Fruit fly (Drosophila melanogaster) whole organism, embryonic: ENCODE measurements around the gene Prp3.

Experiments
- Antp ChIP-seq: fragments of 200-800 bp; sonication (Bioruptor generic); optimal IDR thresholded peaks from 3 replicates; lab custom pipeline; 2016; ENCODE audit warnings: missing biosample characterization, missing genetic modification characterization
- Bteb2 ChIP-seq: fragments of 200-800 bp; sonication (Bioruptor generic); optimal IDR thresholded peaks from 2 replicates; lab custom pipeline; 2016; ENCODE audit warnings: missing biosample characterization, missing genetic modification characterization
- CG12769 ChIP-seq: fragments of 200-800 bp; sonication (Bioruptor generic); optimal IDR thresholded peaks from 2 replicates; lab custom pipeline; 2019; ENCODE audit warnings: missing biosample characterization, mild to moderate bottlenecking, missing genetic modification characterization, moderate library complexity
- CG13296 ChIP-seq: fragments of 200-800 bp; sonication (Bioruptor generic); optimal IDR thresholded peaks from 3 replicates; lab custom pipeline; 2018; ENCODE audit warnings: missing biosample characterization, mild to moderate bottlenecking, missing genetic modification characterization
- CG13624 ChIP-seq: fragments of 200-800 bp; sonication (Bioruptor generic); optimal IDR thresholded peaks from 2 replicates; lab custom pipeline; 2016; ENCODE audit warnings: missing biosample characterization, missing genetic modification characterization
- CG14050 ChIP-seq: fragments of 200-800 bp; sonication (Bioruptor generic); IDR thresholded peaks from 3 replicates; pipeline ENCODE4 v1.3.6; 2022; ENCODE audit warnings: missing biosample characterization, missing genetic modification characterization
- CG15011 ChIP-seq: fragments of 200-800 bp; sonication (Bioruptor generic); optimal IDR thresholded peaks from 3 replicates; lab custom pipeline; 2018; ENCODE audit warnings: missing biosample characterization, mild to moderate bottlenecking, missing genetic modification characterization
- CG15601 ChIP-seq: fragments of 200-800 bp; sonication (Bioruptor generic); optimal IDR thresholded peaks from 3 replicates; lab custom pipeline; 2019; ENCODE audit warnings: missing biosample characterization, mild to moderate bottlenecking, missing genetic modification characterization, moderate library complexity
- CG18262 ChIP-seq: fragments of 200-800 bp; optimal IDR thresholded peaks from 3 replicates; lab custom pipeline; 2019; ENCODE audit warnings: missing biosample characterization, mild to moderate bottlenecking, missing genetic modification characterization, moderate library complexity
- CG2875 ChIP-seq: fragments of 200-800 bp; sonication (Bioruptor generic); optimal IDR thresholded peaks from 2 replicates; lab custom pipeline; 2017; ENCODE audit warnings: missing biosample characterization, mild to moderate bottlenecking, missing genetic modification characterization, missing genetic modification reagents
- CG30020 ChIP-seq: fragments of 200-800 bp; optimal IDR thresholded peaks from 2 replicates; lab custom pipeline; 2019; ENCODE audit warnings: missing biosample characterization, mild to moderate bottlenecking, missing genetic modification characterization, moderate library complexity
- CG31224 ChIP-seq: fragments of 200-800 bp; sonication (Bioruptor generic); IDR thresholded peaks from 2 replicates; pipeline ENCODE4 v1.3.6; 2022; ENCODE audit warnings: missing biosample characterization, missing genetic modification characterization
- CG4360 ChIP-seq: fragments of 200-800 bp; sonication (Bioruptor generic); IDR thresholded peaks from 2 replicates; pipeline ENCODE4 v1.3.6; 2022; ENCODE audit warnings: missing biosample characterization, missing genetic modification characterization
- CG4730 ChIP-seq: fragments of 200-800 bp; sonication (Bioruptor generic); IDR thresholded peaks from 2 replicates; pipeline ENCODE4 v1.3.6; 2022; ENCODE audit warnings: missing biosample characterization, missing genetic modification characterization
- CG5953 ChIP-seq: fragments of 200-800 bp; sonication (Bioruptor generic); IDR thresholded peaks from 2 replicates; pipeline ENCODE4 v1.3.6; 2022; ENCODE audit warnings: missing biosample characterization, missing genetic modification characterization
- CG7271 ChIP-seq: fragments of 200-800 bp; sonication (Bioruptor generic); optimal IDR thresholded peaks from 2 replicates; lab custom pipeline; 2018; ENCODE audit warnings: missing biosample characterization, mild to moderate bottlenecking, missing genetic modification characterization, moderate library complexity
- CG8765 ChIP-seq: fragments of 200-800 bp; sonication (Bioruptor generic); IDR thresholded peaks from 2 replicates; pipeline ENCODE4 v1.3.6; 2022; ENCODE audit warnings: missing biosample characterization, missing genetic modification characterization
- CG8944 ChIP-seq: fragments of 200-800 bp; sonication (Bioruptor generic); optimal IDR thresholded peaks from 3 replicates; lab custom pipeline; 2016; ENCODE audit warnings: missing biosample characterization, missing genetic modification characterization
- CG9817 ChIP-seq: fragments of 200-800 bp; sonication (Bioruptor generic); optimal IDR thresholded peaks from 2 replicates; lab custom pipeline; 2018; ENCODE audit warnings: missing biosample characterization, mild to moderate bottlenecking, missing genetic modification characterization, moderate library complexity
- HLH4C ChIP-seq: fragments of 200-800 bp; sonication (Bioruptor generic); IDR thresholded peaks from 3 replicates; pipeline ENCODE4 v1.3.6; 2022; ENCODE audit warnings: missing biosample characterization, missing genetic modification characterization; ENCODE audit not compliant: partially characterized antibody
- HLHmδ ChIP-seq: fragments of 200-800 bp; sonication (Bioruptor generic); optimal IDR thresholded peaks from 2 replicates; lab custom pipeline; 2018; ENCODE audit warnings: missing biosample characterization, mild to moderate bottlenecking, missing genetic modification characterization, moderate library complexity
- Hr78 ChIP-seq, 2 experiments: fragments of 200-800 bp in 1 of 2; fragments of >200 bp in 1 of 2; sonication (Bioruptor generic) in 1 of 2; optimal IDR thresholded peaks; 2 replicates each; lab custom pipeline; 2017 to 2019; ENCODE audit warnings: missing biosample characterization in 2 of 2, missing genetic modification characterization in 2 of 2, mild to moderate bottlenecking in 1 of 2, moderate library complexity in 1 of 2
- Taf1 ChIP-seq: fragments of 200-800 bp; sonication (Bioruptor generic); IDR thresholded peaks from 2 replicates; pipeline ENCODE4 v1.3.6; 2022; ENCODE audit warnings: missing biosample characterization, missing genetic modification characterization
- Trl ChIP-seq, 3 experiments: fragments of >200 bp in 2 of 3; fragments of 200-800 bp in 1 of 3; sonication (Bioruptor generic) in 1 of 3; optimal IDR thresholded peaks; 2 replicates in 1 of 3; 3 replicates in 2 of 3; lab custom pipeline; 2016 to 2017; ENCODE audit warnings: missing biosample characterization in 1 of 3, missing genetic modification characterization in 1 of 3
- croc ChIP-seq: fragments of 200-800 bp; sonication (Bioruptor generic); conservative IDR thresholded peaks from 3 replicates; pipeline ENCODE4 v1.3.6; 2022; ENCODE audit warnings: missing biosample characterization, missing genetic modification characterization
- cwo ChIP-seq: fragments of 200-800 bp; sonication (Bioruptor generic); optimal IDR thresholded peaks from 3 replicates; lab custom pipeline; 2017; ENCODE audit warnings: missing biosample characterization, missing genetic modification characterization, mild to moderate bottlenecking, moderate library complexity, missing genetic modification reagents
- ems ChIP-seq: fragments of 200-800 bp; sonication (Bioruptor generic); optimal IDR thresholded peaks from 3 replicates; lab custom pipeline; 2016; ENCODE audit warnings: missing biosample characterization, missing genetic modification characterization
- esg ChIP-seq: fragments of 200-800 bp; sonication (Bioruptor generic); conservative IDR thresholded peaks from 2 replicates; pipeline ENCODE4 v1.3.6; 2022; ENCODE audit warnings: missing biosample characterization, missing genetic modification characterization
- exex ChIP-seq: fragments of 200-800 bp; sonication (Bioruptor generic); optimal IDR thresholded peaks from 4 replicates; lab custom pipeline; 2018; ENCODE audit warnings: missing biosample characterization, mild to moderate bottlenecking, missing genetic modification characterization, moderate library complexity
- fd102C ChIP-seq: fragments of 200-800 bp; sonication (Bioruptor generic); optimal IDR thresholded peaks from 2 replicates; lab custom pipeline; 2018; ENCODE audit warnings: missing biosample characterization, mild to moderate bottlenecking, missing genetic modification characterization, moderate library complexity
- gce ChIP-seq: fragments of 200-800 bp; sonication (Bioruptor generic); IDR thresholded peaks from 3 replicates; pipeline ENCODE4 v1.3.6; 2022; ENCODE audit warnings: missing biosample characterization, missing genetic modification characterization
- grau ChIP-seq: fragments of 200-800 bp; optimal IDR thresholded peaks from 3 replicates; lab custom pipeline; 2019; ENCODE audit warnings: missing biosample characterization, mild to moderate bottlenecking, missing genetic modification characterization, moderate library complexity
- gro ChIP-seq: fragments of 200-800 bp; sonication (Bioruptor generic); optimal IDR thresholded peaks from 2 replicates; lab custom pipeline; 2016; ENCODE audit warnings: missing biosample characterization, missing genetic modification characterization
- insv ChIP-seq, 2 experiments: fragments of 200-800 bp; sonication (Bioruptor generic); optimal IDR thresholded peaks; 3 replicates each; lab custom pipeline; 2016 to 2018; ENCODE audit warnings: missing biosample characterization in 2 of 2, missing genetic modification characterization in 2 of 2
- jumu ChIP-seq: fragments of 200-800 bp; sonication (Bioruptor generic); optimal IDR thresholded peaks from 3 replicates; lab custom pipeline; 2016; ENCODE audit warnings: missing biosample characterization, missing genetic modification characterization
- lab ChIP-seq: fragments of 200-800 bp; sonication (Bioruptor generic); optimal IDR thresholded peaks from 3 replicates; lab custom pipeline; 2017; ENCODE audit warnings: missing biosample characterization, missing genetic modification characterization, mild to moderate bottlenecking, moderate library complexity, missing genetic modification reagents
- lilli ChIP-seq: fragments of 200-800 bp; sonication (Bioruptor generic); optimal IDR thresholded peaks from 3 replicates; lab custom pipeline; 2016; ENCODE audit warnings: missing biosample characterization, missing genetic modification characterization
- mld ChIP-seq: fragments of 200-800 bp; sonication (Bioruptor generic); IDR thresholded peaks from 3 replicates; pipeline ENCODE4 v1.3.6; 2022; ENCODE audit warnings: missing biosample characterization, missing genetic modification characterization; ENCODE audit not compliant: partially characterized antibody
- nerfin-2 ChIP-seq: fragments of 200-800 bp; sonication (Bioruptor generic); IDR thresholded peaks from 2 replicates; pipeline ENCODE4 v1.3.6; 2022; ENCODE audit warnings: missing biosample characterization, missing genetic modification characterization; ENCODE audit not compliant: partially characterized antibody
- nmo ChIP-seq: fragments of 200-800 bp; sonication (Bioruptor generic); optimal IDR thresholded peaks from 2 replicates; lab custom pipeline; 2018; ENCODE audit warnings: missing biosample characterization, mild to moderate bottlenecking, missing genetic modification characterization, moderate library complexity
- sens ChIP-seq: fragments of 200-800 bp; sonication (Bioruptor generic); peaks from one replicate; lab custom pipeline; 2016; ENCODE audit warnings: missing biosample characterization, missing genetic modification characterization
- seq ChIP-seq: fragments of 200-800 bp; sonication (Bioruptor generic); IDR thresholded peaks from 2 replicates; pipeline ENCODE4 v1.3.6; 2022; ENCODE audit warnings: missing biosample characterization, missing genetic modification characterization
- sisA ChIP-seq: fragments of 200-800 bp; sonication (Bioruptor generic); IDR thresholded peaks from 2 replicates; pipeline ENCODE4 v1.3.6; 2022; ENCODE audit warnings: missing biosample characterization, missing genetic modification characterization
- sr ChIP-seq: fragments of 200-800 bp; sonication (Bioruptor generic); IDR thresholded peaks from 3 replicates; pipeline ENCODE4 v1.3.6; 2022; ENCODE audit warnings: missing biosample characterization, missing genetic modification characterization
- tin ChIP-seq: fragments of 200-800 bp; sonication (Bioruptor generic); optimal IDR thresholded peaks from 3 replicates; lab custom pipeline; 2016; ENCODE audit warnings: missing biosample characterization, missing genetic modification characterization
- tx ChIP-seq: fragments of 200-800 bp; sonication (Bioruptor generic); optimal IDR thresholded peaks from 2 replicates; lab custom pipeline; 2016; ENCODE audit warnings: missing biosample characterization, missing genetic modification characterization
- unpg ChIP-seq: fragments of 200-800 bp; sonication (Bioruptor generic); optimal IDR thresholded peaks from 3 replicates; lab custom pipeline; 2018; ENCODE audit warnings: missing biosample characterization, mild to moderate bottlenecking, missing genetic modification characterization, moderate library complexity
- wek ChIP-seq: fragments of 200-800 bp; sonication (Bioruptor generic); optimal IDR thresholded peaks from 3 replicates; lab custom pipeline; 2018; ENCODE audit warnings: missing biosample characterization, mild to moderate bottlenecking, missing genetic modification characterization, moderate library complexity
- yki ChIP-seq: fragments of >200 bp; optimal IDR thresholded peaks from 3 replicates; lab custom pipeline; 2018
- zf30C ChIP-seq: fragments of 200-800 bp; sonication (Bioruptor generic); optimal IDR thresholded peaks from 3 replicates; lab custom pipeline; 2018; ENCODE audit warnings: missing biosample characterization, mild to moderate bottlenecking, missing genetic modification characterization

Prp3 gene

dm6 chr3L:19929051-19929718 lies 19.1 kb downstream of the Prp3 start (continued):
- TF ChIP-seq CG4360 (GFP tag; lab: Robert Waterston, UW) (peak; percentile 21; the same call in 1 of the 2 replicates), Taf1 (GFP tag; lab: Robert Waterston, UW) (no peak), CG15011 (GFP tag; lab: Kevin White, UChicago) (no peak), esg (no peak), lilli (GFP tag; lab: Kevin White, UChicago) (peak; percentile 21), grau (peak; percentile 60), CG30020 (tag; lab: Kevin White, UChicago) (no peak), CG5953 (no peak), CG4730 (GFP tag; lab: Robert Waterston, UW) (no peak), ems (no peak), CG12769 (tag; lab: Kevin White, UChicago) (peak; percentile 58), CG2875 (no peak), seq (0 out of 2 replicates have a peak, but pooled peaks have one; percentile 7), CG31224 (no peak), Bteb2 (GFP tag; lab: Kevin White, UChicago) (peak; percentile 40), tin (no peak), insv (GFP tag; optimal IDR thresholded peaks at IDR 0.05; lab: Kevin White, UChicago) (no peak), sens (peak; percentile 84), lab (GFP tag; lab: Kevin White, UChicago) (peak; percentile 11), tx (no peak), unpg (GFP tag; lab: Kevin White, UChicago) (no peak), CG13624 (GFP tag; lab: Kevin White, UChicago) (no peak), fd102C (GFP tag; lab: Kevin White, UChicago) (no peak), croc (GFP tag; lab: Robert Waterston, UW) (no peak), HLHmδ (GFP tag; lab: Kevin White, UChicago) (no peak), sisA (GFP tag; lab: Robert Waterston, UW) (no peak), CG14050 (GFP tag; lab: Robert Waterston, UW) (no peak), yki (lab: Kevin White, UChicago) (no peak), gro (GFP tag; lab: Kevin White, UChicago) (no peak), exex (tag; lab: Kevin White, UChicago) (no peak), CG9817 (no peak), jumu (GFP tag; lab: Kevin White, UChicago) (no peak), nerfin-2 (GFP tag; lab: Robert Waterston, UW) (no peak), wek (no peak), CG15601 (no peak), gce (GFP tag; lab: Robert Waterston, UW) (no peak), HLH4C (GFP tag; lab: Robert Waterston, UW) (no peak), CG7271 (tag; lab: Kevin White, UChicago) (no peak), zf30C (GFP tag; lab: Kevin White, UChicago) (peak; percentile 59), Antp (no peak), sr (no peak), CG18262 (tag; lab: Kevin White, UChicago) (peak; percentile 10), Trl (optimal IDR thresholded peaks at IDR 0.05; lab: Kevin White, UChicago) (peak in 1 of 2 experiments; percentile 78), Trl (GFP tag; optimal IDR thresholded peaks at IDR 0.05; lab: Kevin White, UChicago) (no peak), CG8944 (no peak), cwo (GFP tag; lab: Kevin White, UChicago) (no peak), CG8765 (no peak), mld (GFP tag; lab: Robert Waterston, UW) (no peak), nmo (GFP tag; lab: Kevin White, UChicago) (no peak), CG13296 (GFP tag; lab: Kevin White, UChicago) (no peak), Hr78 (GFP tag; optimal IDR thresholded peaks at IDR 0.05; lab: Kevin White, UChicago) (no peak)
